Fruit fly (Drosophila melanogaster) whole organism, adult: Measurements from ENCODE around the gene CG34428.
A peak's percentile ranks its signal among the peaks of the same experiment; 100 is the strongest.

Experiments
- CG11617 ChIP-seq: fragments of 200-800 bp; sonication (Bioruptor generic); optimal IDR thresholded peaks from 2 replicates; lab custom pipeline; 2017; ENCODE audit warnings: mild to moderate bottlenecking, missing biosample characterization, missing genetic modification reagents, missing genetic modification characterization
- CG12768 ChIP-seq: fragments of 200-800 bp; sonication (Bioruptor generic); optimal IDR thresholded peaks from 2 replicates; lab custom pipeline; 2017; ENCODE audit warnings: missing biosample characterization, missing genetic modification characterization, mild to moderate bottlenecking, moderate library complexity, missing genetic modification reagents
- CG14711 ChIP-seq: fragments of 200-800 bp; sonication (Bioruptor generic); optimal IDR thresholded peaks from 2 replicates; lab custom pipeline; 2018; ENCODE audit warnings: missing biosample characterization, mild to moderate bottlenecking, missing genetic modification characterization, moderate library complexity
- CG1620 ChIP-seq: fragments of 200-800 bp; sonication (Bioruptor generic); optimal IDR thresholded peaks from 2 replicates; lab custom pipeline; 2016; ENCODE audit warnings: missing biosample characterization, missing genetic modification characterization
- CG33017 ChIP-seq: fragments of 200-800 bp; sonication (Bioruptor generic); optimal IDR thresholded peaks from 2 replicates; lab custom pipeline; 2018; ENCODE audit warnings: missing biosample characterization, mild to moderate bottlenecking, missing genetic modification characterization, moderate library complexity
- CG5204 ChIP-seq: fragments of 200-800 bp; sonication (Bioruptor generic); optimal IDR thresholded peaks from 2 replicates; lab custom pipeline; 2016; ENCODE audit warnings: missing biosample characterization, missing genetic modification characterization
- CG7045 ChIP-seq: fragments of 200-800 bp; sonication (Bioruptor generic); optimal IDR thresholded peaks from 2 replicates; lab custom pipeline; 2017; ENCODE audit warnings: missing biosample characterization, mild to moderate bottlenecking, missing genetic modification characterization
- CG7101 ChIP-seq: fragments of 200-800 bp; sonication (Bioruptor generic); optimal IDR thresholded peaks from 2 replicates; lab custom pipeline; 2018; ENCODE audit warnings: missing biosample characterization, mild to moderate bottlenecking, missing genetic modification characterization, moderate library complexity
- Clk ChIP-seq: fragments of 200-800 bp; sonication (Bioruptor generic); optimal IDR thresholded peaks from 2 replicates; lab custom pipeline; 2017; ENCODE audit warnings: missing biosample characterization, missing genetic modification characterization
- Crg-1 ChIP-seq: fragments of 200-800 bp; sonication (Bioruptor generic); optimal IDR thresholded peaks from 2 replicates; lab custom pipeline; 2016; ENCODE audit warnings: missing biosample characterization, missing genetic modification characterization
- Hr96 ChIP-seq: fragments of 200-800 bp; sonication (Bioruptor generic); optimal IDR thresholded peaks from 2 replicates; lab custom pipeline; 2016; ENCODE audit warnings: missing biosample characterization, missing genetic modification characterization
- Mnt ChIP-seq: fragments of 200-800 bp; sonication (Bioruptor generic); optimal IDR thresholded peaks from 2 replicates; lab custom pipeline; 2016; ENCODE audit warnings: missing biosample characterization, mild to moderate bottlenecking, missing genetic modification characterization
- bab1 ChIP-seq: fragments of 200-800 bp; sonication (Bioruptor generic); optimal IDR thresholded peaks from 3 replicates; lab custom pipeline; 2019; ENCODE audit warnings: missing biosample characterization, mild to moderate bottlenecking, missing genetic modification characterization, moderate library complexity
- cic ChIP-seq: fragments of 200-800 bp; sonication (Bioruptor generic); optimal IDR thresholded peaks from 2 replicates; lab custom pipeline; 2017; ENCODE audit warnings: missing biosample characterization, mild to moderate bottlenecking, missing genetic modification characterization, moderate library complexity
- cnc ChIP-seq, 2 experiments: fragments of >200 bp; optimal IDR thresholded peaks; 2 replicates each; lab custom pipeline; 2017
- kay ChIP-seq: fragments of 200-800 bp; sonication (Bioruptor generic); peaks from one replicate; lab custom pipeline; 2016; ENCODE audit warnings: missing biosample characterization, missing genetic modification characterization, borderline replicate concordance
- ovo ChIP-seq: fragments of 200-800 bp; sonication (Bioruptor generic); optimal IDR thresholded peaks from 2 replicates; lab custom pipeline; 2016; ENCODE audit warnings: missing biosample characterization, missing genetic modification characterization
- pad ChIP-seq: fragments of 200-800 bp; sonication (Bioruptor generic); optimal IDR thresholded peaks from 3 replicates; lab custom pipeline; 2017; ENCODE audit warnings: missing biosample characterization, missing genetic modification characterization, mild to moderate bottlenecking, moderate library complexity, missing genetic modification reagents
- tj ChIP-seq: fragments of 200-800 bp; sonication (Bioruptor generic); optimal IDR thresholded peaks from 3 replicates; lab custom pipeline; 2017; ENCODE audit warnings: missing biosample characterization, mild to moderate bottlenecking, missing genetic modification characterization, moderate library complexity
- toe ChIP-seq: fragments of 200-800 bp; sonication (Bioruptor generic); optimal IDR thresholded peaks from 2 replicates; lab custom pipeline; 2016; ENCODE audit warnings: missing biosample characterization, missing genetic modification characterization

The CG34428 gene

dm6 chr3L:13061322-13061809, at the start of gene CG34428, which contains the start of gene CG14115:
CG34428 (plus strand) TSS chr3L:13061759.
CG14115 (minus strand) TSS chr3L:13061422.
- TF ChIP-seq cnc (optimal IDR thresholded peaks at IDR 0.05; lab: Kevin White, UChicago), result no peak
- TF ChIP-seq CG11617, result no peak
- no peak for TF ChIP-seq CG14711
- no peak for TF ChIP-seq tj (GFP tag; lab: Kevin White, UChicago)

- no peak for TF ChIP-seq CG7045 (GFP tag; lab: Kevin White, UChicago)
- TF ChIP-seq kay (GFP tag; lab: Kevin White, UChicago), result no peak
- no peak for TF ChIP-seq CG1620 (GFP tag; lab: Kevin White, UChicago)
- TF ChIP-seq ovo (GFP tag; lab: Kevin White, UChicago), result no peak
- TF ChIP-seq Hr96 (GFP tag; lab: Kevin White, UChicago), result no peak
- TF ChIP-seq Mnt (GFP tag; lab: Kevin White, UChicago), result no peak
- no peak for TF ChIP-seq CG33017 (tag; lab: Kevin White, UChicago)
- no peak for TF ChIP-seq CG5204 (GFP tag; lab: Kevin White, UChicago)
- TF ChIP-seq pad, result no peak
- no peak for TF ChIP-seq bab1 (GFP tag; lab: Kevin White, UChicago)
- no peak for TF ChIP-seq tj (GFP tag; lab: Kevin White, UChicago)
- TF ChIP-seq cic (GFP tag; lab: Kevin White, UChicago), result no peak
- TF ChIP-seq CG11617, result no peak
- no peak for TF ChIP-seq cnc (optimal IDR thresholded peaks at IDR 0.05; lab: Kevin White, UChicago)
- no peak for TF ChIP-seq toe (GFP tag; lab: Kevin White, UChicago)
- TF ChIP-seq CG7101 (tag; lab: Kevin White, UChicago), result no peak
- TF ChIP-seq CG14711, result no peak
These were observed 46.9 kb upstream of the CG34428 start for dm6 chr3L:13014693-13015092.

- TF ChIP-seq Clk, result no peak
- peak; percentile 58 for TF ChIP-seq Hr96 (GFP tag; lab: Kevin White, UChicago)
- peak; percentile 94 for TF ChIP-seq kay (GFP tag; lab: Kevin White, UChicago)
- peak; percentile 24 for TF ChIP-seq Crg-1
- TF ChIP-seq toe (GFP tag; lab: Kevin White, UChicago), result peak; percentile 53
- TF ChIP-seq CG5204 (GFP tag; lab: Kevin White, UChicago), result no peak
These were observed 46.2 kb upstream of the CG34428 start, which contains the start of gene MICAL-like for dm6 chr3L:13015195-13015822. MICAL-like (minus strand) TSS chr3L:13015332.

dm6 chr3L:13015823-13016465, 45.6 kb upstream of the CG34428 start, which contains the start of gene CG11267:
CG11267 (plus strand) TSS chr3L:13016050.
- TF ChIP-seq CG1620 (GFP tag; lab: Kevin White, UChicago), result peak; percentile 69
- peak; percentile 21 for TF ChIP-seq tj (GFP tag; lab: Kevin White, UChicago)
- TF ChIP-seq bab1 (GFP tag; lab: Kevin White, UChicago), result peak; percentile 72
- peak; percentile 88 for TF ChIP-seq toe (GFP tag; lab: Kevin White, UChicago)
- TF ChIP-seq ovo (GFP tag; lab: Kevin White, UChicago), result peak; percentile 2
- peak; percentile 95 for TF ChIP-seq Mnt (GFP tag; lab: Kevin White, UChicago)
- TF ChIP-seq CG7101 (tag; lab: Kevin White, UChicago), result peak; percentile 72
- peak; percentile 55 for TF ChIP-seq cic (GFP tag; lab: Kevin White, UChicago)
- TF ChIP-seq CG7045 (GFP tag; lab: Kevin White, UChicago), result peak; percentile 87
- peak; percentile 51 for TF ChIP-seq Clk
- peak; percentile 51 for TF ChIP-seq Hr96 (GFP tag; lab: Kevin White, UChicago)
- peak; percentile 68 for TF ChIP-seq pad
- TF ChIP-seq kay (GFP tag; lab: Kevin White, UChicago), result no peak
- no peak for TF ChIP-seq CG5204 (GFP tag; lab: Kevin White, UChicago)
- peak; percentile 61 for TF ChIP-seq CG33017 (tag; lab: Kevin White, UChicago)
- TF ChIP-seq Crg-1, result no peak
- TF ChIP-seq CG11617, result peak; percentile 58
- TF ChIP-seq cnc (optimal IDR thresholded peaks at IDR 0.05; lab: Kevin White, UChicago), result no peak
- peak; percentile 79 for TF ChIP-seq CG14711
- peak; percentile 83 for TF ChIP-seq CG12768 (GFP tag; lab: Kevin White, UChicago)

- TF ChIP-seq Hr96 (GFP tag; lab: Kevin White, UChicago) (peak; percentile 55), CG12768 (GFP tag; lab: Kevin White, UChicago) (peak; percentile 72), CG11617 (peak; percentile 91), Crg-1 (peak; percentile 54), ovo (GFP tag; lab: Kevin White, UChicago) (peak; percentile 73), CG7045 (GFP tag; lab: Kevin White, UChicago) (peak; percentile 85), Clk (peak; percentile 45), CG14711 (peak; percentile 87), CG7101 (tag; lab: Kevin White, UChicago) (peak; percentile 98), cnc (optimal IDR thresholded peaks at IDR 0.05; lab: Kevin White, UChicago) (no peak), tj (GFP tag; lab: Kevin White, UChicago) (peak; percentile 70), pad (peak; percentile 62), cic (GFP tag; lab: Kevin White, UChicago) (no peak), bab1 (GFP tag; lab: Kevin White, UChicago) (peak; percentile 95), CG33017 (tag; lab: Kevin White, UChicago) (peak; percentile 98), CG5204 (GFP tag; lab: Kevin White, UChicago) (no peak), CG1620 (GFP tag; lab: Kevin White, UChicago) (peak; percentile 68), kay (GFP tag; lab: Kevin White, UChicago) (peak; percentile 94), Mnt (GFP tag; lab: Kevin White, UChicago) (peak; percentile 81), toe (GFP tag; lab: Kevin White, UChicago) (peak; percentile 83)
These were observed 43.7 kb upstream of the CG34428 start, which contains the start of the genes mRpL20 and Icmt for dm6 chr3L:13017803-13018324. mRpL20 (minus strand) TSS chr3L:13017867. Icmt (plus strand) TSS chr3L:13018266.
